Fruit fly (Drosophila melanogaster): ENCODE data around the gene Ptpmeg.

Gene Ptpmeg

dm6 chr3L:292146-292776 lies 35.6 kb upstream of the Ptpmeg start:
- TF ChIP-seq dsf (GFP tag; optimal IDR thresholded peaks at IDR 0.05; ENCODE audit: borderline replicate concordance), result no peak
- TF ChIP-seq Rel (GFP tag; optimal IDR thresholded peaks at IDR 0.05), result no peak
- TF ChIP-seq Rel (tag; optimal IDR thresholded peaks at IDR 0.05), result peak; percentile 44
- TF ChIP-seq jim (GFP tag; optimal IDR thresholded peaks at IDR 0.05), result no peak
- TF ChIP-seq pan (optimal IDR thresholded peaks at IDR 0.05), result no peak
- TF ChIP-seq Myc (optimal IDR thresholded peaks at IDR 0.05), result peak; percentile 28
- no peak for TF ChIP-seq ey (GFP tag; optimal IDR thresholded peaks at IDR 0.05)
- peak; percentile 35 for TF ChIP-seq h (GFP tag; optimal IDR thresholded peaks at IDR 0.05)
- TF ChIP-seq dmrt93B (GFP tag; optimal IDR thresholded peaks at IDR 0.05), result no peak
- no peak for TF ChIP-seq Dif (GFP tag; optimal IDR thresholded peaks at IDR 0.05; ENCODE audit: partially characterized antibody)
- TF ChIP-seq foxo (GFP tag; optimal IDR thresholded peaks at IDR 0.05), result no peak
- TF ChIP-seq CG32264 (GFP tag; optimal IDR thresholded peaks at IDR 0.05), result no peak
- peak; percentile 50 for TF ChIP-seq rgr (GFP tag; optimal IDR thresholded peaks at IDR 0.05)
- no peak for TF ChIP-seq CG9705 (GFP tag; optimal IDR thresholded peaks at IDR 0.05)
- no peak for TF ChIP-seq Hnf4 (GFP tag; optimal IDR thresholded peaks at IDR 0.05)
- peak; percentile 6 for TF ChIP-seq HLH106 (tag; optimal IDR thresholded peaks at IDR 0.05)
- no peak for TF ChIP-seq brk (GFP tag; optimal IDR thresholded peaks at IDR 0.05)

- TF ChIP-seq fru (GFP tag; optimal IDR thresholded peaks at IDR 0.05) (no peak), woc (GFP tag; optimal IDR thresholded peaks at IDR 0.05) (no peak), ey (GFP tag; optimal IDR thresholded peaks at IDR 0.05) (no peak), Vsx2 (GFP tag; optimal IDR thresholded peaks at IDR 0.05; ENCODE audit: partially characterized antibody) (no peak), Mio (GFP tag; optimal IDR thresholded peaks at IDR 0.05) (no peak), CrebA (GFP tag; optimal IDR thresholded peaks at IDR 0.05; ENCODE audit: borderline replicate concordance) (no peak), dmrt93B (GFP tag; optimal IDR thresholded peaks at IDR 0.05) (no peak), Hnf4 (GFP tag; optimal IDR thresholded peaks at IDR 0.05) (no peak), OdsH (GFP tag; optimal IDR thresholded peaks at IDR 0.05) (no peak), usp (GFP tag; optimal IDR thresholded peaks at IDR 0.05) (no peak), CG9705 (GFP tag; optimal IDR thresholded peaks at IDR 0.05) (no peak), Hr83 (GFP tag; optimal IDR thresholded peaks at IDR 0.05; ENCODE audit: poor library complexity, severe bottlenecking) (no peak)
These were observed 33.0 kb upstream of the Ptpmeg start for dm6 chr3L:294841-295408.

- no peak for TF ChIP-seq Rel (GFP tag; optimal IDR thresholded peaks at IDR 0.05)
- no peak for TF ChIP-seq Rel (tag; optimal IDR thresholded peaks at IDR 0.05)
- no peak for TF ChIP-seq CG32264 (GFP tag; optimal IDR thresholded peaks at IDR 0.05)
- no peak for TF ChIP-seq Jra (GFP tag; optimal IDR thresholded peaks at IDR 0.05)
- TF ChIP-seq OdsH (GFP tag; optimal IDR thresholded peaks at IDR 0.05), result no peak
- no peak for TF ChIP-seq br (GFP tag; optimal IDR thresholded peaks at IDR 0.05)
- TF ChIP-seq jim (GFP tag; optimal IDR thresholded peaks at IDR 0.05), result no peak
- TF ChIP-seq Vsx2 (GFP tag; optimal IDR thresholded peaks at IDR 0.05; ENCODE audit: partially characterized antibody), result no peak
- TF ChIP-seq h (GFP tag; optimal IDR thresholded peaks at IDR 0.05), result no peak
- no peak for TF ChIP-seq sage (GFP tag; optimal IDR thresholded peaks at IDR 0.05)
- no peak for TF ChIP-seq fru (GFP tag; optimal IDR thresholded peaks at IDR 0.05)
These were observed 30.7 kb upstream of the Ptpmeg start for dm6 chr3L:297240-297639.

dm6 chr3L:298459-298858 lies 29.4 kb upstream of the Ptpmeg start:
- TF ChIP-seq usp (GFP tag; optimal IDR thresholded peaks at IDR 0.05), result no peak
- no peak for TF ChIP-seq Hr78 (GFP tag; optimal IDR thresholded peaks at IDR 0.05)
- no peak for TF ChIP-seq br (GFP tag; optimal IDR thresholded peaks at IDR 0.05)
- no peak for TF ChIP-seq Abd-B (GFP tag; optimal IDR thresholded peaks at IDR 0.05)
- TF ChIP-seq sv (GFP tag; optimal IDR thresholded peaks at IDR 0.05), result no peak
- no peak for TF ChIP-seq N (GFP tag; optimal IDR thresholded peaks at IDR 0.05)

All from whole organism, wandering third instar larva.